Worm (Caenorhabditis elegans) whole organism, L4/young adult: ENCODE results near the gene W06B4.1.

Experiments
- W03F9.2 ChIP-seq: fragments of 150-350 bp; optimal IDR thresholded peaks from 2 replicates; lab custom pipeline; 2014; ENCODE audit warnings: missing biosample characterization, missing genetic modification characterization
- him-1 ChIP-seq: sonication (generic microtip); optimal IDR thresholded peaks from 2 replicates; lab custom pipeline; 2016; ENCODE audit warnings: missing genotype, missing genetic modification reagents, missing genetic modification characterization, missing compliant biosample characterization

ce11 chrII:4428121-4428520 lies 43.3 kb upstream of the W06B4.1 start:
- TF ChIP-seq him-1 (tag; lab: Kevin White, UChicago) (no peak), W03F9.2 (tag; lab: Kevin White, UChicago) (no peak)
